Worm (Caenorhabditis elegans) whole organism, L2 larva: ENCODE data around the gene M153.5.
A peak's percentile ranks its signal among the peaks of the same experiment; 100 is the strongest.

Experiments
- C34F6.9 ChIP-seq: fragments of 150-350 bp; optimal IDR thresholded peaks from 2 replicates; lab custom pipeline; 2014; ENCODE audit warnings: missing biosample characterization, missing genetic modification characterization
- ceh-16 ChIP-seq: fragments of 150-350 bp; optimal IDR thresholded peaks from 2 replicates; lab custom pipeline; 2014; ENCODE audit warnings: missing biosample characterization, missing genetic modification characterization
- ceh-82 ChIP-seq: fragments of 150-350 bp; optimal IDR thresholded peaks from 2 replicates; lab custom pipeline; 2014; ENCODE audit warnings: missing biosample characterization, missing genetic modification characterization
- elt-1 ChIP-seq: fragments of 150-350 bp; optimal IDR thresholded peaks from 2 replicates; lab custom pipeline; 2014; ENCODE audit warnings: missing biosample characterization, missing genetic modification characterization
- elt-3 ChIP-seq: sonication (generic microtip); optimal IDR thresholded peaks from 2 replicates; lab custom pipeline; 2017; ENCODE audit warnings: missing biosample characterization, missing genetic modification characterization
- gmeb-1 ChIP-seq: fragments of 150-350 bp; optimal IDR thresholded peaks from 2 replicates; lab custom pipeline; 2014; ENCODE audit warnings: missing biosample characterization, missing genetic modification characterization
- lin-11 ChIP-seq: fragments of 150-350 bp; sonication (generic microtip); optimal IDR thresholded peaks from 2 replicates; lab custom pipeline; 2014; ENCODE audit warnings: missing biosample characterization, missing genetic modification characterization, inconsistent platforms, mixed read lengths
- lin-39 ChIP-seq: fragments of 150-350 bp; optimal IDR thresholded peaks from 2 replicates; lab custom pipeline; 2014; ENCODE audit warnings: missing biosample characterization, missing genetic modification reagents, missing genetic modification characterization
- lsy-2 ChIP-seq, 2 experiments: fragments of 150-350 bp in 1 of 2; sonication (generic microtip) in 1 of 2; optimal IDR thresholded peaks; 2 replicates each; lab custom pipeline; 2014 to 2017; ENCODE audit warnings: missing biosample characterization in 2 of 2, missing genetic modification characterization in 2 of 2
- nhr-11 ChIP-seq: fragments of 150-350 bp; optimal IDR thresholded peaks from 2 replicates; lab custom pipeline; 2014; ENCODE audit warnings: missing biosample characterization, missing genetic modification characterization
- nhr-25 ChIP-seq: fragments of 150-350 bp; sonication (generic microtip); optimal IDR thresholded peaks from 3 replicates; lab custom pipeline; 2014; ENCODE audit warnings: missing biosample characterization, missing genetic modification characterization
- nhr-77 ChIP-seq: fragments of 150-350 bp; optimal IDR thresholded peaks from 2 replicates; lab custom pipeline; 2014; ENCODE audit warnings: missing biosample characterization, missing genetic modification characterization
- peb-1 ChIP-seq: fragments of 150-350 bp; optimal IDR thresholded peaks from 2 replicates; lab custom pipeline; 2014; ENCODE audit warnings: missing biosample characterization, missing genetic modification characterization
- skn-1 ChIP-seq: sonication (generic microtip); optimal IDR thresholded peaks from 2 replicates; lab custom pipeline; 2017; ENCODE audit warnings: missing biosample characterization, missing genetic modification characterization
- sma-3 ChIP-seq: sonication (generic microtip); optimal IDR thresholded peaks from 2 replicates; lab custom pipeline; 2016; ENCODE audit warnings: missing genetic modification reagents, missing genetic modification characterization, missing compliant biosample characterization
- sma-9 ChIP-seq, 2 experiments: fragments of 150-350 bp in 1 of 2; sonication (generic microtip) in 1 of 2; optimal IDR thresholded peaks; 2 replicates each; lab custom pipeline; 2014 to 2016; ENCODE audit warnings: missing genetic modification characterization in 2 of 2, mild to moderate bottlenecking in 1 of 2, missing biosample characterization in 1 of 2, missing compliant biosample characterization in 1 of 2, missing genetic modification reagents in 1 of 2, moderate library complexity in 1 of 2
- snpc-4 ChIP-seq: fragments of 150-350 bp; optimal IDR thresholded peaks from 2 replicates; lab custom pipeline; 2014; ENCODE audit warnings: missing biosample characterization, missing genetic modification characterization
- unc-39 ChIP-seq: fragments of 150-350 bp; optimal IDR thresholded peaks from 2 replicates; lab custom pipeline; 2014; ENCODE audit warnings: missing biosample characterization, missing genetic modification characterization
- unc-62 ChIP-seq: fragments of 150-350 bp; optimal IDR thresholded peaks from 2 replicates; lab custom pipeline; 2014; ENCODE audit warnings: missing biosample characterization, missing genetic modification reagents, missing genetic modification characterization

The M153.5 gene

DNA sequence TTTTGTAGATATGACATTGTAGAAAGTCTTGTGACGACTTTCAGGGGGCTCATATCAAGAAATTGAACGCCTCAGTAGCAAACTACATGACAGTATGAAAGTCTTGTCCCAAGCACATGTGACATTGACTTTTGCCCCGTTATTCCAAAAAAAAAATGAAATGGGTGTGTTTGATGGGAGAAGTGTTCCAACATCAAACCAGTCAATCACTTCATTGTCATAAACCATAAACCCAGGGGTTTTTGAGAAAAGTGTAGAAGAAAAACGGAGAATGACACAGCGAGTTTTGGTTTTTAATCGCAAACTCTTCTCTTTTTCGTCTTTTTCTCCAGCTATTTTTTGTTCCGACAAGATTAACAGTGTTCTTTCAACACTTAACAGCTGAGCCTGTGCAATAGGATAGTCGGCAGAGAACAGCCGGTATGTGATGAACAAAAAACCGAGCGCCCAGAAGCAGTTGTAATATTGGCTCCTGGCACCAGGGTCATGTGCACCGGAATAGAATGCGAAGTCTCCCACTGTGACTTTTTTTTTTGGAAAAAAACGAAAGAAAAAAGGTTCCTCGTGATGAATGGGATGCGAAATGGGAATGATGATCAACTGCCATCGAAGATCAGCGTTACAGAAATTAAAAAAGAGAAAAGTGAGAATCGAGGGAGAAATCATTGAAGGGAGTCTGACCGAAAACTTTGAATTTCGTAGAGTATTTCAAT lies 42.2 kb downstream of the M153.5 start:
- TF ChIP-seq lin-39 = no peak
- TF ChIP-seq ceh-82 (tag; lab: Kevin White, UChicago) = no peak
- TF ChIP-seq snpc-4 (tag; lab: Kevin White, UChicago) = no peak
- TF ChIP-seq unc-62 (GFP tag; lab: Kevin White, UChicago) = no peak
- TF ChIP-seq unc-39 (tag; lab: Kevin White, UChicago) = no peak
- TF ChIP-seq lsy-2 (tag; optimal IDR thresholded peaks at IDR 0.05; lab: Kevin White, UChicago) = peak in 1 of 2 experiments; percentile 15
- no peak for TF ChIP-seq nhr-11 (tag; lab: Kevin White, UChicago)
- TF ChIP-seq elt-1 (tag; lab: Kevin White, UChicago) = no peak
- TF ChIP-seq C34F6.9 = no peak
- no peak for TF ChIP-seq skn-1 (tag; lab: Kevin White, UChicago)
- TF ChIP-seq peb-1 (tag; lab: Kevin White, UChicago) = no peak
- TF ChIP-seq sma-9 (GFP tag; optimal IDR thresholded peaks at IDR 0.05; lab: Kevin White, UChicago) = peak; percentile 61
- no peak for TF ChIP-seq sma-9 (tag; optimal IDR thresholded peaks at IDR 0.05; lab: Kevin White, UChicago)

DNA sequence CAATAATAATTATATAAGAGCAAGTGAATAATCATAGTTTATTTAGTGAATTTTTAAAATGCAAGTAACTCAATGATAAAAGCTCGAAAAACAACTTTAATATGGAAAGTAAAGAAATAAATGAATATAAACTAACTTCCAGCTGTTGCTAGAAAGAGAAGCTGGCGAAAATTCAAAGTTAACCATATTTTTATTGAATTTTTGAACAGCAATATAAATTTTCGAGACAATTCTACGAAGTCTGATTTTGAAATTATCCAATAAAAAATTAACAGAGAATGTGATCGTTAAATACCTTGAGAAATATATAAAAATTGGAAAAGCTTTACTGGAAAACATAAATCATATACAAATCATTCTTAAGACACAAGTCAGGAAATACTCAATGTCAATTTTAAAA lies 42.8 kb downstream of the M153.5 start:
- TF ChIP-seq lsy-2 (tag; optimal IDR thresholded peaks at IDR 0.05; lab: Kevin White, UChicago) (no peak), sma-3 (GFP tag; lab: Kevin White, UChicago) (no peak)

- TF ChIP-seq elt-3 (tag; lab: Kevin White, UChicago) = no peak
- no peak for TF ChIP-seq lin-11 (tag; lab: Kevin White, UChicago)
- no peak for TF ChIP-seq lsy-2 (tag; optimal IDR thresholded peaks at IDR 0.05; lab: Kevin White, UChicago)
- TF ChIP-seq nhr-25 (tag; lab: Kevin White, UChicago) = peak; percentile 13
- TF ChIP-seq sma-9 (GFP tag; optimal IDR thresholded peaks at IDR 0.05; lab: Kevin White, UChicago) = peak; percentile 60
- TF ChIP-seq sma-9 (tag; optimal IDR thresholded peaks at IDR 0.05; lab: Kevin White, UChicago) = no peak
- no peak for TF ChIP-seq nhr-77 (tag; lab: Kevin White, UChicago)
- TF ChIP-seq ceh-16 = peak; percentile 4
- no peak for TF ChIP-seq nhr-11 (tag; lab: Kevin White, UChicago)
- no peak for TF ChIP-seq unc-62 (GFP tag; lab: Kevin White, UChicago)
- TF ChIP-seq gmeb-1 (tag; lab: Kevin White, UChicago) = no peak
These were observed 44.7 kb downstream of the M153.5 start for ce11 chrX:12188280-12189071.
